Worm (Caenorhabditis elegans): ENCODE data around the gene Y46G5A.23.

Gene Y46G5A.23

ce11 chrII:12798814-12799213, 29.9 kb downstream of the Y46G5A.23 start (continued):
- TF ChIP-seq ztf-25 (GFP tag; IDR thresholded peaks at IDR 0.05) (no peak), pbrm-1 (GFP tag; IDR thresholded peaks at IDR 0.05) (peak; percentile 83), F57A8.1 (GFP tag; optimal IDR thresholded peaks at IDR 0.05) (no peak), dox-1 (GFP tag; IDR thresholded peaks at IDR 0.05) (peak; percentile 89), lin-35 (GFP tag; optimal IDR thresholded peaks at IDR 0.05) (no peak), madf-6 (GFP tag; IDR thresholded peaks at IDR 0.05) (no peak; the same call in 1 of the 2 replicates), B0019.2 (GFP tag; conservative IDR thresholded peaks at IDR 0.05) (no peak), ceh-27 (GFP tag; optimal IDR thresholded peaks at IDR 0.05) (peak; percentile 14), F33H1.4 (GFP tag; IDR thresholded peaks at IDR 0.05) (no peak), ztf-18 (tag; optimal IDR thresholded peaks at IDR 0.05) (peak; percentile 5), nhr-120 (GFP tag; IDR thresholded peaks at IDR 0.05) (no peak), Y53G8AR.9 (GFP tag; conservative IDR thresholded peaks at IDR 0.05) (peak; percentile 89), ztf-3 (GFP tag; optimal IDR thresholded peaks at IDR 0.05) (peak; percentile 62), rpc-1 (optimal IDR thresholded peaks at IDR 0.05) (no peak), rpc-1 (tag; optimal IDR thresholded peaks at IDR 0.05) (no peak), ekl-4 (GFP tag; IDR thresholded peaks at IDR 0.05) (peak; percentile 67; the same call in 1 of the 2 replicates), mxl-1 (tag; optimal IDR thresholded peaks at IDR 0.05) (no peak), ceh-79 (tag; optimal IDR thresholded peaks at IDR 0.05) (no peak), Y67H2A.10 (GFP tag; conservative IDR thresholded peaks at IDR 0.05) (no peak), tbx-9 (tag; optimal IDR thresholded peaks at IDR 0.05; ENCODE audit: borderline replicate concordance) (no peak), lsl-1 (GFP tag; optimal IDR thresholded peaks at IDR 0.05) (no peak), F49E8.2 (tag; optimal IDR thresholded peaks at IDR 0.05; ENCODE audit: insufficient read depth) (no peak), rcor-1 (GFP tag; IDR thresholded peaks at IDR 0.05) (no peak), F23B12.7 (tag; optimal IDR thresholded peaks at IDR 0.05; ENCODE audit: insufficient read depth) (no peak), B0336.3 (GFP tag; IDR thresholded peaks at IDR 0.05) (peak; percentile 94), aptf-2 (GFP tag; conservative IDR thresholded peaks at IDR 0.05) (no peak), nhr-90 (tag; optimal IDR thresholded peaks at IDR 0.05) (peak; percentile 75), B0261.1 (tag; optimal IDR thresholded peaks at IDR 0.05) (no peak), athp-1 (tag; optimal IDR thresholded peaks at IDR 0.05) (peak; percentile 32), gei-17 (GFP tag; optimal IDR thresholded peaks at IDR 0.05) (peak; percentile 65), lin-26 (GFP tag; IDR thresholded peaks at IDR 0.05) (peak; percentile 68), K12H6.12 (tag; optimal IDR thresholded peaks at IDR 0.05) (peak; percentile 66), F10E7.11 (tag; optimal IDR thresholded peaks at IDR 0.05) (no peak), ccch-3 (GFP tag; optimal IDR thresholded peaks at IDR 0.05) (no peak), madf-10 (tag; optimal IDR thresholded peaks at IDR 0.05) (peak; percentile 48), Y95B8A.8 (GFP tag; IDR thresholded peaks at IDR 0.05) (no peak), lin-40 (tag; optimal IDR thresholded peaks at IDR 0.05) (peak; percentile 88), tlf-1 (GFP tag; optimal IDR thresholded peaks at IDR 0.05) (peak; percentile 83), cebp-1 (GFP tag; IDR thresholded peaks at IDR 0.05) (peak; percentile 52; the same call in 1 of the 2 replicates), cebp-1 (tag; optimal IDR thresholded peaks at IDR 0.05) (peak; percentile 87), mel-28 (tag; optimal IDR thresholded peaks at IDR 0.05; ENCODE audit: borderline replicate concordance) (no peak), egl-18 (GFP tag; IDR thresholded peaks at IDR 0.05) (no peak), snpc-1.1 (tag; optimal IDR thresholded peaks at IDR 0.05; ENCODE audit: insufficient read depth) (no peak), sea-2 (GFP tag; IDR thresholded peaks at IDR 0.05) (0 out of 2 replicates have a peak, but pooled peaks have one; percentile 41), egl-44 (GFP tag; IDR thresholded peaks at IDR 0.05) (peak; percentile 87), Y56A3A.18 (GFP tag; IDR thresholded peaks at IDR 0.05) (0 out of 2 replicates have a peak, but pooled peaks have one; percentile 24), unc-130 (GFP tag; optimal IDR thresholded peaks at IDR 0.05) (no peak), snpc-1.3 (tag; optimal IDR thresholded peaks at IDR 0.05; ENCODE audit: insufficient read depth) (no peak)
